Worm (Caenorhabditis elegans) whole organism, dauer: ENCODE measurements around the gene Y69H2.10.

Experiments
- unc-62 ChIP-seq: sonication (generic microtip); optimal IDR thresholded peaks from 2 replicates; lab custom pipeline; 2017; ENCODE audit warnings: missing biosample characterization, missing genetic modification reagents, missing genetic modification characterization

Y69H2.10 gene

DNA sequence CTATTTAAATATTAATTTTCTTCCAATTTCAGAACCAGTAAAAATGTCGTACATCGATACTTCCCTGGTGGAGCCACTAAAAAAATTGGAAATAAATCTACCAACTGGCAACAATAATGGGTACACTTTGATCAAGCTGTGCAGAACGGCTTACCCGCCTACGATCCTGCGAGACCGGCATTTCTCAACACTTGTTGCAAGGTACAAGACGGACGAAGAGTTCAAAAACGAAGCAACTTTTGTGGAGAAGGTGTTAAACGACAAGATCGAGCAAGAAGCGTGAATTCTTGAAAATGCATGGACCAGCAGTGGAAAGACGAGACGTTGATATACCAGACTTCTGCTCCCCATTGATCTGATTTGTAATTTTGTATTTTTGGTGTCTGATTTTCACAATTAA lies 41.2 kb downstream of the Y69H2.10 start:
- no peak for TF ChIP-seq unc-62 (GFP tag; lab: Kevin White, UChicago)

DNA sequence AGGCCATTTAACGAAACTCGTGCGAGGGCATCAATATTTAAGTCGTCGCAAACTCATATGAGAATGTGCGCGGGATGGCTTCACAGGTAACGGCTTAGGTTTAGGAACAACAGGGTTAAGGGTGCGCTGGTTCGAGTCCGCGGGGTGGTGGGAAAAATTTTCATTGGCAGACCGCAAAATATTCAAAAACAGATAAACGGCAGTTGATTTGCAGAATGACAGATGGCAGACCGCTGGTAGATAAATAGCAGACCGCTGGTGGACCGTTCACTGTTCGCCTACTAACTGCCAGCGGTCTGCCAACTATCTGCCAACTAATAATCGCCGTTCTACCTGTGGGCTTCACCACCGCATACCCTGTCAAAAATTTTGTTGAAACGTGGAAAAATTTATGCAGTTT lies 42.0 kb downstream of the Y69H2.10 start:
- TF ChIP-seq unc-62 (GFP tag; lab: Kevin White, UChicago): no peak

ce11 chrV:18719412-18719811 lies 49.3 kb downstream of the Y69H2.10 start:
- no peak for TF ChIP-seq unc-62 (GFP tag; lab: Kevin White, UChicago)

DNA sequence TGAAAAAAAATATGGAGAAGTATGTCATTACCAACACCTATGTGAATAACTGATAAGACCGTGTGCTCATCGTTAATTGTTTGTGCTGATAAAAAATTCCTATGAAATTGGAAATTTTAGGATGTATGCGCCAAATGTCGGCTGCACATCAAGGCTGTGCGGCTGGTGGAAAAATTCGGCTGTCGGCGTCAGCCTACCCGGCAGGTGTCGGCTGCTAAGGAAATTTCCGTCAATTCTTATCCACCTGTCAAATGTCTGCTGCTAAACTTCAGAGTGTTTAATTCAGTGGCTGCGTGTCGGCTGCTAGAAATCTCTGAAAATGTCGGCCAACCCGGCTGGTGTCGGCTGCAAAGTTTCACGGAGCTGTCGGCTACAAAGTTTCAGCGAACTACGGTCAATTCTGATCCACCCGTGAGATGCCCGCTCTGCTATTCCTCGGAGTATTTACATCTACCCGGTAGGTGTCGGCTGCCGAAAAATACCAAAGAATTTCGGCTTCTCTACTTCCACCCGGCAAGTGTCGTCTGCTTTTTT lies 49.9 kb downstream of the Y69H2.10 start, which contains the start of gene Y17D7C.2:
Gene Y17D7C.2 (minus strand): TSS at position 32 of the 534 bp plus-strand sequence.
- no peak for TF ChIP-seq unc-62 (GFP tag; lab: Kevin White, UChicago)

DNA sequence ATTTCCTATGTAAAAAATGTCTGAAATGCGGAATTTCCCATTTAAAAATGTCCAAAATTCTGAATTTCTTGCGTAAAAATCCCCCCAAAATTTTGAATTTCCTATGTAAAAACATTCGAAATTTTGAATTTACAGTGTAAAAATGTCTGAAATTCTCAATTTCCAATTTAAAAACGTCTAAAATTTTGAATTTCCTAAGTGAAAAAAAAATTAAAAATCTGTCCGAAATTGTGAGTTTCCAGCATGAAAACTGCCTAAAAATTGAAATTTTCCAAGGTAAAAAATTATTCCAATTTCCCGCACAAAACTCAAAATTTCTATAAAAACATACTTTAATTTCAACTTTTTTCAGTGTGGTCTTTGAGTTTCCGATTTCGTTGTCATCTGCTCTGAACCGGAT lies 51.8 kb downstream of the Y69H2.10 start:
- TF ChIP-seq unc-62 (GFP tag; lab: Kevin White, UChicago): no peak

- no peak for TF ChIP-seq unc-62 (GFP tag; lab: Kevin White, UChicago)
Measured at ce11 chrV:18722510-18723299, 52.6 kb downstream of the Y69H2.10 start.

DNA sequence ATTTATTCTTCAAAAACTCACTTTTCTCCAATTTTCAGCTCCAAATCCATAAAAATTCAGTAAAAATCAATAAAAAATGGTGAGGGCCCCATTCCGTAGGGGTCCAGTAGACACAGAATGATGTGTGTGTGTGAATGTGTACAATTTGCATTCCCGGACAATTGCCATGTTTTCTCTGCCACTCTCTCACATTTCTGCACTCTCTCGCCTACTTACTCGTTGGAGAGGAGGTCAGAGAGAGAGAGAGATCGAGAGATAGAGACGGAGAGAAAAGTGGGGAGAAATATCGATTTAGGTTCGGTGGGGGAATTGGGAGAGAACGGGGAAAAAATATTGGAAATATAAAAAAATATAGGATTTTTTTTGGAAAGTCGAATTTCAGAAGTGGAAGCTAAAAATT lies 53.5 kb downstream of the Y69H2.10 start:
- no peak for TF ChIP-seq unc-62 (GFP tag; lab: Kevin White, UChicago)

DNA sequence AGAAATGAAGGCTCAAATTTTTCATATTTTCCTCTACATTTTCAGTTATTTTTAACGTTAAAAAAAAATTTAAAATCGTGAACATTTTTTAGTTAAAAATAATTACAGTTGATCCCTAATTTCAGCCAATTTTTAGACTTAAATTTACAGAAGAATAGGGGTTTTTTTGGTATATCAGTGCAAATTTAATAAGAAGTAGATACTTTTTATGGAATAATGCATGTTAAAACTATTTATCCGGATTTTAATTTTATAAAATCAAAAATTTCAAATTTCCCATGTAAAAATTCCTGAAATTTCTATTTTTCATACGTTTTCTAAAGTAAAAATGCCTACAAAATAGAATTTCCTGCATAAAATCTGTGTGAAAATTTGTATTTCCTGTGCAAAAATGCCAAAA lies 54.0 kb downstream of the Y69H2.10 start:
- no peak for TF ChIP-seq unc-62 (GFP tag; lab: Kevin White, UChicago)

- TF ChIP-seq unc-62 (GFP tag; lab: Kevin White, UChicago): no peak
Measured at ce11 chrV:18725858-18726257, 55.7 kb downstream of the Y69H2.10 start.

ce11 chrV:18729324-18729924 lies 59.3 kb downstream of the Y69H2.10 start, which contains the start of gene asp-19:
asp-19 (minus strand) TSS chrV:18729374.
- TF ChIP-seq unc-62 (GFP tag; lab: Kevin White, UChicago): no peak

DNA sequence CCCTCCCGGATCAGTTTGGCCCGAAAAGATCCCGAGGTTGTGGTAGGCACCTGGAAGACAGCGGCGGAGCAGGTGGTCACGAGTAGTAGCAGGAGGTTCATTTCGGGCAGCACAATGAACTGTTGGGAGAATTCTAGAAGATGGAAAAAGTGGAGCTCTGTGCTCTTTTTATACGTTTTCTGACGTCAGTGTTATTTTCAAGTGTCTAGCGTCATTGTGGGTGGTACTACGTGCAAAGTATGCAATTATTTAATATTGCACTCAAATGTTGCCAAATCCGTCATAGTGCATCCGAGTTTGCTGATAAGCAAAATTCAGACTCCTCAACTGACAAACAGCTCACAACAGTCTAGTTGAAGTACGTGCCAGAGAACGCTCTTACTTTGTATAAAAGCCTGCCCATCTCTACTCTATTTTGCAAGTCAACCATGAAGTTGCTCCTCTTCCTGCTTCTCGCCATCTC lies 61.5 kb downstream of the Y69H2.10 start, which contains the start of the genes asp-18 and scl-19:
Gene asp-18 (minus strand): TSS at position 101 of the 463 bp plus-strand sequence.
Gene scl-19 (plus strand): TSS at position 413 of the 463 bp plus-strand sequence.
- no peak for TF ChIP-seq unc-62 (GFP tag; lab: Kevin White, UChicago)

DNA sequence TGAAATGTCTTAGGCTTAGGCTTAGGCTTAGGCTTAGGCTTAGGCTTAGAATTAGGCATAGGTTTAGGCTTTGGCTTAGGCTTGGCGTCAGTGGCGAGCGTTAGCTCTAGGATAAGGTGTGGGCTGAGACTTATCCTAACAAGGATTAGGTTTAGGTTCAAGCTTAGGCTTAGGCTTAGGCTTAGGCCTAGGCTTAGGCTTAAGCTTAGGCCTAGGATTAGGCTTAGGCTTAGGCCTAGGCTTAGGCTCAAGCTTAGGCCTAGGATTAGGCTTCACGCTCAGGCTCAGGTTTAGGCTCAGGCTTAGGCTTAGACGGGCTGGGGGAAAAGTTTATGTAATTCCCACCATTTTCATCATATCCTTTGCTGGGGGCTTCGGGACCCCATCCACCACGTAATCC lies 63.8 kb downstream of the Y69H2.10 start:
- no peak for TF ChIP-seq unc-62 (GFP tag; lab: Kevin White, UChicago)
